Worm (Caenorhabditis elegans): Measurements from ENCODE around the gene sfxn-2.

- TF ChIP-seq snpc-4 (tag; optimal IDR thresholded peaks at IDR 0.05): no peak
- no peak for TF ChIP-seq F13H6.1 (tag; optimal IDR thresholded peaks at IDR 0.05)
- TF ChIP-seq ztf-4 (tag; optimal IDR thresholded peaks at IDR 0.05): no peak
- TF ChIP-seq unc-39 (tag; optimal IDR thresholded peaks at IDR 0.05): no peak
- no peak for TF ChIP-seq elt-1 (tag; optimal IDR thresholded peaks at IDR 0.05)
- TF ChIP-seq nhr-77 (tag; optimal IDR thresholded peaks at IDR 0.05): no peak
- TF ChIP-seq unc-55 (GFP tag; optimal IDR thresholded peaks at IDR 0.05): no peak
- no peak for TF ChIP-seq zag-1 (tag; optimal IDR thresholded peaks at IDR 0.05)
Measured at ce11 chrX:7984742-7985141, 26.6 kb upstream of the sfxn-2 start.

Data from whole organism, L2 larva.